Fruit fly (Drosophila melanogaster): ENCODE measurements around the gene Gs1l.

DNA sequence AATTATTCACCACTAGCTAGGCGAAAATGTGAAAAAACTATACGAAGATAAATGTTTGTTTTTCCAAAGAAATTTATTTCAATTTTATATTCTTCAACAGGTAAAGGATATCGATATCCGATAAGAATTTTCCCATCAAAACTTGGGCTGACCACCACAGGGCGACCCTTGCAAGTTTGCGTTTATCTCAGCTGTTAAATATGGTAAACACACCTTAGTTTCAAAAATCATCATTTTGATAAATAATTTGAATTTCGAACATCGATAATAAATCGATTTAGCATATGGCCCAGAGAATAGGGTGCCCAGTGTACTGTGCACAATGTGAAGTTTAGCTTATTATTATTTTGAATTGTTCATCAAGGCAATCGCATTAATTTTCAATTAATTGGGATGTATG, 6.7 kb upstream of the Gs1l start, which contains the start of the genes CG15443 and Paris:
- no peak for TF ChIP-seq pad (GFP tag; optimal IDR thresholded peaks at IDR 0.05)
- TF ChIP-seq tj (GFP tag; optimal IDR thresholded peaks at IDR 0.05) = no peak
- no peak for TF ChIP-seq CG11617 (GFP tag; optimal IDR thresholded peaks at IDR 0.05)
- no peak for TF ChIP-seq CG33017 (tag; optimal IDR thresholded peaks at IDR 0.05)
- TF ChIP-seq Mnt (GFP tag; optimal IDR thresholded peaks at IDR 0.05) = no peak
- TF ChIP-seq CG1620 (GFP tag; optimal IDR thresholded peaks at IDR 0.05) = no peak
- no peak for TF ChIP-seq cic (GFP tag; optimal IDR thresholded peaks at IDR 0.05)
- TF ChIP-seq kay (GFP tag; ENCODE audit: borderline replicate concordance) = no peak
- no peak for TF ChIP-seq toe (GFP tag; optimal IDR thresholded peaks at IDR 0.05)
